Worm (Caenorhabditis elegans) whole organism, late embryonic: ENCODE measurements around the gene math-25.

Experiments
- C38D4.7 ChIP-seq: fragments of 200-800 bp; sonication (Bioruptor generic); optimal IDR thresholded peaks from 2 replicates; lab custom pipeline; 2018; ENCODE audit warnings: mild to moderate bottlenecking, missing genetic modification characterization, moderate library complexity, missing compliant biosample characterization
- K02D7.2 ChIP-seq: sonication (generic microtip); optimal IDR thresholded peaks from 2 replicates; lab custom pipeline; 2017; ENCODE audit warnings: mild to moderate bottlenecking, missing genetic modification characterization, missing compliant biosample characterization
- T23F11.4 ChIP-seq: fragments of 200-800 bp; sonication (Bioruptor generic); optimal IDR thresholded peaks from 2 replicates; lab custom pipeline; 2018; ENCODE audit warnings: mild to moderate bottlenecking, missing genetic modification characterization, missing compliant biosample characterization
- Y22D7AL.16 ChIP-seq: sonication (generic microtip); optimal IDR thresholded peaks from 2 replicates; lab custom pipeline; 2016; ENCODE audit warnings: missing genetic modification characterization, missing compliant biosample characterization
- ahr-1 ChIP-seq: sonication (generic microtip); optimal IDR thresholded peaks from 2 replicates; lab custom pipeline; 2016; ENCODE audit warnings: missing genetic modification characterization, missing compliant biosample characterization
- ceh-18 ChIP-seq: sonication (generic microtip); optimal IDR thresholded peaks from 2 replicates; lab custom pipeline; 2016; ENCODE audit warnings: missing genetic modification characterization, missing compliant biosample characterization
- ceh-19 ChIP-seq: fragments of 200-800 bp; sonication (Bioruptor generic); optimal IDR thresholded peaks from 2 replicates; lab custom pipeline; 2018; ENCODE audit warnings: mild to moderate bottlenecking, missing genetic modification characterization, missing compliant biosample characterization
- ceh-31 ChIP-seq: sonication (generic microtip); optimal IDR thresholded peaks from 2 replicates; lab custom pipeline; 2016; ENCODE audit warnings: missing genetic modification characterization, missing compliant biosample characterization
- ceh-48 ChIP-seq: sonication (generic microtip); optimal IDR thresholded peaks from 2 replicates; lab custom pipeline; 2016; ENCODE audit warnings: missing genetic modification characterization, inconsistent platforms, missing compliant biosample characterization
- dve-1 ChIP-seq: sonication (generic microtip); optimal IDR thresholded peaks from 2 replicates; lab custom pipeline; 2017; ENCODE audit warnings: antibody characterized with exemption, mild to moderate bottlenecking, missing genetic modification characterization, missing compliant biosample characterization
- elt-2 ChIP-seq: sonication (generic microtip); optimal IDR thresholded peaks from 2 replicates; lab custom pipeline; 2016; ENCODE audit warnings: missing genetic modification reagents, missing genetic modification characterization, missing compliant biosample characterization
- fax-1 ChIP-seq: sonication (generic microtip); optimal IDR thresholded peaks from 2 replicates; lab custom pipeline; 2016; ENCODE audit warnings: missing genotype, missing genetic modification characterization, missing compliant biosample characterization
- fkh-10 ChIP-seq: fragments of 150-350 bp; optimal IDR thresholded peaks from 2 replicates; lab custom pipeline; 2014; ENCODE audit warnings: missing biosample characterization, missing genetic modification reagents, missing genetic modification characterization
- fkh-6 ChIP-seq: sonication (generic microtip); optimal IDR thresholded peaks from 2 replicates; lab custom pipeline; 2016; ENCODE audit warnings: missing genetic modification characterization, missing compliant biosample characterization
- gmeb-2 ChIP-seq: sonication (generic microtip); optimal IDR thresholded peaks from 2 replicates; lab custom pipeline; 2016; ENCODE audit warnings: missing genetic modification characterization, inconsistent platforms, missing compliant biosample characterization
- hlh-15 ChIP-seq: sonication (generic microtip); optimal IDR thresholded peaks from 2 replicates; lab custom pipeline; 2016; ENCODE audit warnings: missing genetic modification characterization, missing compliant biosample characterization
- hlh-8 ChIP-seq: sonication (generic microtip); optimal IDR thresholded peaks from 2 replicates; lab custom pipeline; 2016; ENCODE audit warnings: missing genotype, missing genetic modification characterization, missing compliant biosample characterization
- lim-6 ChIP-seq: sonication (generic microtip); optimal IDR thresholded peaks from 2 replicates; lab custom pipeline; 2016; ENCODE audit warnings: missing genetic modification characterization, missing compliant biosample characterization
- lin-11 ChIP-seq: fragments of 200-800 bp; sonication (Bioruptor generic); optimal IDR thresholded peaks from 2 replicates; lab custom pipeline; 2018; ENCODE audit warnings: mild to moderate bottlenecking, missing genetic modification characterization, missing compliant biosample characterization
- pha-2 ChIP-seq: sonication (generic microtip); optimal IDR thresholded peaks from 2 replicates; lab custom pipeline; 2017; ENCODE audit warnings: mild to moderate bottlenecking, missing genetic modification characterization, missing compliant biosample characterization
- ref-2 ChIP-seq: sonication (generic microtip); optimal IDR thresholded peaks from 2 replicates; lab custom pipeline; 2016; ENCODE audit warnings: missing genetic modification characterization, missing compliant biosample characterization
- sox-4 ChIP-seq: sonication (generic microtip); optimal IDR thresholded peaks from 2 replicates; lab custom pipeline; 2017; ENCODE audit warnings: mild to moderate bottlenecking, missing genetic modification characterization, inconsistent platforms, missing compliant biosample characterization
- syd-9 ChIP-seq: sonication (generic microtip); optimal IDR thresholded peaks from 2 replicates; lab custom pipeline; 2016; ENCODE audit warnings: mild to moderate bottlenecking, missing genetic modification characterization, moderate library complexity, missing compliant biosample characterization
- tbx-2 ChIP-seq: sonication (generic microtip); optimal IDR thresholded peaks from 2 replicates; lab custom pipeline; 2016; ENCODE audit warnings: missing genetic modification characterization, missing compliant biosample characterization
- tbx-7 ChIP-seq: sonication (generic microtip); optimal IDR thresholded peaks from 2 replicates; lab custom pipeline; 2016; ENCODE audit warnings: missing genotype, missing genetic modification characterization, missing compliant biosample characterization
- ttx-3 ChIP-seq: sonication (generic microtip); optimal IDR thresholded peaks from 2 replicates; lab custom pipeline; 2016; ENCODE audit warnings: missing genetic modification reagents, missing genetic modification characterization, missing compliant biosample characterization
- unc-42 ChIP-seq: sonication (generic microtip); optimal IDR thresholded peaks from 2 replicates; lab custom pipeline; 2016; ENCODE audit warnings: missing genotype, missing genetic modification characterization, missing compliant biosample characterization
- zip-5 ChIP-seq: sonication (generic microtip); optimal IDR thresholded peaks from 2 replicates; lab custom pipeline; 2016; ENCODE audit warnings: missing genetic modification characterization, missing compliant biosample characterization
- ztf-16 ChIP-seq: sonication (generic microtip); optimal IDR thresholded peaks from 2 replicates; lab custom pipeline; 2017; ENCODE audit warnings: missing genetic modification characterization, missing compliant biosample characterization

Gene math-25

DNA sequence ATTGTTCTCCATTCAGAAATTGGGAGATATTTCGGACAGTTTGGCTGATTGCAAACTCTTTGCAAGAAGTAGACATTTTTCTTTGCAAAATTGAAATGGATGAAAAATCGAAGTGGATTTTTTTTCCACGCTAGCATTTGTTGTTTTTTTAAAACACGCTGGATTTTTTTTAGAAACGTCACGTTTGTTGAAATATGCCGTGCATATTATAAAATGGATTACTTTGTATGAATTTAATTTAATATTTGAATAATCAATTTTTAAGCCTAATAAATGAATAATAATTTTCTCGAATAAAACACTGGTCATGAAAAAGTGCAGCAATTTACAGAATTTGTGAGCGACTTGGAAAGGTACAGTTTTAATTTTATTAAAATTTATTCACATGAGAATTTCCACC, 49.2 kb downstream of the math-25 start, which contains the start of gene ZK250.14:
Gene ZK250.14, minus strand, starts transcription at position 101 of the 400 bp plus-strand sequence.
- TF ChIP-seq hlh-8 (tag; lab: Kevin White, UChicago), result no peak
- TF ChIP-seq ahr-1 (tag; lab: Kevin White, UChicago), result no peak
- TF ChIP-seq dve-1, result no peak
- TF ChIP-seq hlh-15 (tag; lab: Kevin White, UChicago), result no peak
- no peak for TF ChIP-seq pha-2 (tag; lab: Kevin White, UChicago)
- TF ChIP-seq zip-5 (tag; lab: Kevin White, UChicago), result no peak
- TF ChIP-seq tbx-2, result no peak
- TF ChIP-seq fkh-10, result no peak
- no peak for TF ChIP-seq syd-9 (tag; lab: Kevin White, UChicago)
- TF ChIP-seq ztf-16 (tag; lab: Kevin White, UChicago), result no peak
- TF ChIP-seq ceh-31 (tag; lab: Kevin White, UChicago), result no peak
- TF ChIP-seq elt-2 (tag; lab: Kevin White, UChicago), result no peak
- TF ChIP-seq Y22D7AL.16 (tag; lab: Kevin White, UChicago), result no peak
- TF ChIP-seq K02D7.2, result no peak
- no peak for TF ChIP-seq ttx-3
- no peak for TF ChIP-seq lim-6 (tag; lab: Kevin White, UChicago)

DNA sequence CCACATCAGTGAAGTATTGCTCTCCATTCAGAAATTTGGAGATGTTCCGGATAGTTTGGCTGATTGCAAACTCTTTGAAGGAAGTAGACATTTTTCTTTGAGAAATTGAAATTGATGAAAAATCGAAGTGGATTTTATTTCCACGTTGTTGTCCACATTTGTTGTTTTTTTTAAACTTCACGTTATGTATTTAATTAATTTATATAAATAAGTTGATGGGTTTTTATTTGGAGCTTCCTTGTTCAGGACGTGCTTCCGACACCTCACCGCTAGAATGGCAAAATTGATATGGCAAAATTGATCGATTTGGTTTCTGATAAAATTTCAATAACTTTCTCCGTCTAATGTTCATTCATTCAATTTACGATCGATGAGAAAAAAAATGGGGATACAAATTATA, 50.6 kb downstream of the math-25 start, which contains the start of gene math-48:
Gene math-48, minus strand, starts transcription at position 101 of the 400 bp plus-strand sequence.
- TF ChIP-seq ceh-18 (tag; lab: Kevin White, UChicago) (no peak), fax-1 (tag; lab: Kevin White, UChicago) (no peak), fkh-6 (no peak), ceh-48 (tag; lab: Kevin White, UChicago) (no peak), pha-2 (tag; lab: Kevin White, UChicago) (no peak), C38D4.7 (GFP tag; lab: Kevin White, UChicago) (no peak), zip-5 (tag; lab: Kevin White, UChicago) (no peak), ref-2 (tag; lab: Kevin White, UChicago) (no peak), tbx-7 (tag; lab: Kevin White, UChicago) (no peak), hlh-15 (tag; lab: Kevin White, UChicago) (no peak), T23F11.4 (no peak), ttx-3 (no peak), lin-11 (tag; lab: Kevin White, UChicago) (no peak), gmeb-2 (tag; lab: Kevin White, UChicago) (no peak), ceh-19 (no peak), unc-42 (tag; lab: Kevin White, UChicago) (no peak), sox-4 (tag; lab: Kevin White, UChicago) (no peak)
